Fruit fly (Drosophila melanogaster): ENCODE results near the gene CG44422.

The CG44422 gene

dm6 chrX:11338973-11339867 lies 36.6 kb upstream of the CG44422 start (continued):
- TF ChIP-seq Ets97D (GFP tag; optimal IDR thresholded peaks at IDR 0.05) (peak; percentile 74), inv (GFP tag; IDR thresholded peaks at IDR 0.05; ENCODE audit: partially characterized antibody) (peak; percentile 88), jing (GFP tag; optimal IDR thresholded peaks at IDR 0.05) (no peak), CG9876 (GFP tag; optimal IDR thresholded peaks at IDR 0.05) (peak; percentile 13), CG7745 (tag; optimal IDR thresholded peaks at IDR 0.05) (no peak), mirr (GFP tag; optimal IDR thresholded peaks at IDR 0.05) (peak; percentile 61), CG10321 (GFP tag; IDR thresholded peaks at IDR 0.05) (no peak), cwo (GFP tag; optimal IDR thresholded peaks at IDR 0.05) (no peak), chm (GFP tag; IDR thresholded peaks at IDR 0.05) (no peak), lilli (GFP tag; optimal IDR thresholded peaks at IDR 0.05) (peak; percentile 75), Ptx1 (GFP tag; IDR thresholded peaks at IDR 0.05) (peak; percentile 46; the same call in 1 of the 2 replicates), Taf1 (GFP tag; IDR thresholded peaks at IDR 0.05) (no peak), tap (tag; optimal IDR thresholded peaks at IDR 0.05) (no peak), sqz (GFP tag; optimal IDR thresholded peaks at IDR 0.05) (peak; percentile 68), CG34376 (GFP tag; optimal IDR thresholded peaks at IDR 0.05) (no peak), CG6765 (GFP tag; optimal IDR thresholded peaks at IDR 0.05) (no peak), CG3163 (GFP tag; optimal IDR thresholded peaks at IDR 0.05) (peak; percentile 42), mam (GFP tag; optimal IDR thresholded peaks at IDR 0.05) (peak; percentile 68)

- TF ChIP-seq CG1602 (GFP tag; optimal IDR thresholded peaks at IDR 0.05) (peak; percentile 64), fd3F (GFP tag; optimal IDR thresholded peaks at IDR 0.05) (peak; percentile 55), ham (GFP tag; IDR thresholded peaks at IDR 0.05) (no peak), CG4360 (GFP tag; IDR thresholded peaks at IDR 0.05) (peak; percentile 23; the same call in 1 of the 2 replicates), CG10147 (GFP tag; optimal IDR thresholded peaks at IDR 0.05) (peak; percentile 62), rib (GFP tag; IDR thresholded peaks at IDR 0.05) (no peak), CG42726 (GFP tag; IDR thresholded peaks at IDR 0.05; ENCODE audit: partially characterized antibody) (no peak), CG4404 (GFP tag; IDR thresholded peaks at IDR 0.05) (0 out of 2 replicates have a peak, but pooled peaks have one; percentile 20), Awh (GFP tag; IDR thresholded peaks at IDR 0.05) (no peak), YL-1 (GFP tag; optimal IDR thresholded peaks at IDR 0.05) (no peak), Dref (GFP tag; IDR thresholded peaks at IDR 0.05) (no peak), Aef1 (GFP tag; IDR thresholded peaks at IDR 0.05) (peak; percentile 39; the same call in 2 of the 3 replicates), Hmx (GFP tag; optimal IDR thresholded peaks at IDR 0.05) (no peak), CG15696 (tag; optimal IDR thresholded peaks at IDR 0.05) (peak; percentile 22), Bgb (GFP tag; IDR thresholded peaks at IDR 0.05; ENCODE audit: partially characterized antibody) (no peak), corto (GFP tag; optimal IDR thresholded peaks at IDR 0.05) (no peak), vnd (GFP tag; IDR thresholded peaks at IDR 0.05; ENCODE audit: partially characterized antibody) (no peak), H15 (GFP tag; IDR thresholded peaks at IDR 0.05) (no peak), CG9215 (GFP tag; IDR thresholded peaks at IDR 0.05) (peak; percentile 29; the same call in 1 of the 2 replicates), pzg (GFP tag; optimal IDR thresholded peaks at IDR 0.05) (no peak), repo (GFP tag; optimal IDR thresholded peaks at IDR 0.05) (peak; percentile 59), CG13424 (tag; optimal IDR thresholded peaks at IDR 0.05) (peak; percentile 83), CG2199 (GFP tag; IDR thresholded peaks at IDR 0.05) (no peak), CG2875 (GFP tag; optimal IDR thresholded peaks at IDR 0.05) (peak; percentile 60), CTCF (GFP tag; optimal IDR thresholded peaks at IDR 0.05) (no peak), dpn (GFP tag; optimal IDR thresholded peaks at IDR 0.05) (peak; percentile 75), CG10267 (tag; optimal IDR thresholded peaks at IDR 0.05) (peak; percentile 73), Sin3A (optimal IDR thresholded peaks at IDR 0.05) (no peak), CG10959 (GFP tag; IDR thresholded peaks at IDR 0.05) (0 out of 2 replicates have a peak, but pooled peaks have one; percentile 18), eve (GFP tag; optimal IDR thresholded peaks at IDR 0.05) (no peak), CG31224 (GFP tag; IDR thresholded peaks at IDR 0.05) (no peak)
Observed at dm6 chrX:11338047-11338747, 35.6 kb upstream of the CG44422 start.
